Worm (Caenorhabditis elegans): ENCODE data around the gene C54E10.3.

Gene C54E10.3

DNA sequence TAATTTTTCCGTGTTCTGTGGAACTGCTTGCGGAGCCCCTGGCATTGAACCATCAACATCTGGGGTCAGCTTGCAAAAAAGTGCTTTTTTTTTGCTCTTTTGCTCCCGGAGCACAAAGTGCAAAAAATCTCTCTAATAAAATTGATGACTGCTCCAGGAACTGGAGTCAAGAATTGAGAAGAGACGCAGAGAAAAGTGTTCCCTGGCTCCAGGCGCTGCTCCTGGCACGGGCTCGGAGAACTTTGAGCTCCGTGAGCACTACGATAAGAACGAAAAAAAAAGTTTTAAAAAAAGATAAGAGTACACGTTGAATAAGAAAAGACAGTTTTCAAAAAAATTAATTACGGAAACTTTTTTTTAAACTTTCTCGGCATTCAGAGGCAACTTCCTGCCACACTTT, 28.1 kb upstream of the C54E10.3 start:
- TF ChIP-seq unc-130 (GFP tag; optimal IDR thresholded peaks at IDR 0.05) = no peak
- no peak for TF ChIP-seq ZK337.2 (GFP tag; IDR thresholded peaks at IDR 0.05)
- TF ChIP-seq lin-15B (tag; optimal IDR thresholded peaks at IDR 0.05) = no peak
- TF ChIP-seq php-3 (GFP tag; IDR thresholded peaks at IDR 0.05) = peak; percentile 40; the same call in 1 of the 2 replicates
- no peak for TF ChIP-seq mxl-3 (GFP tag; optimal IDR thresholded peaks at IDR 0.05)
- peak; percentile 25 for TF ChIP-seq mep-1 (tag; optimal IDR thresholded peaks at IDR 0.05)
- peak; percentile 58 for TF ChIP-seq pqm-1 (tag; optimal IDR thresholded peaks at IDR 0.05)
- no peak for TF ChIP-seq fkh-10 (GFP tag; optimal IDR thresholded peaks at IDR 0.05)
- TF ChIP-seq nhr-28 (tag; optimal IDR thresholded peaks at IDR 0.05) = peak; percentile 71
- no peak for TF ChIP-seq lim-7 (GFP tag; IDR thresholded peaks at IDR 0.05)
- TF ChIP-seq ceh-20 (GFP tag; IDR thresholded peaks at IDR 0.05) = 0 out of 2 replicates have a peak, but pooled peaks have one; percentile 20
- TF ChIP-seq nhr-11 (tag; optimal IDR thresholded peaks at IDR 0.05) = no peak
- no peak for TF ChIP-seq nhr-6 (tag; optimal IDR thresholded peaks at IDR 0.05)
- no peak for TF ChIP-seq ceh-44 (GFP tag; IDR thresholded peaks at IDR 0.05)
- peak; percentile 77 for TF ChIP-seq dve-1 (tag; optimal IDR thresholded peaks at IDR 0.05; ENCODE audit: insufficient read depth)
- no peak for TF ChIP-seq D1046.2 (GFP tag; IDR thresholded peaks at IDR 0.05)
- TF ChIP-seq ctbp-1 (GFP tag; IDR thresholded peaks at IDR 0.05) = no peak
- no peak for TF ChIP-seq vab-7 (GFP tag; IDR thresholded peaks at IDR 0.05)
- no peak for TF ChIP-seq madf-5 (GFP tag; IDR thresholded peaks at IDR 0.05)
- no peak for TF ChIP-seq pha-4 (GFP tag; IDR thresholded peaks at IDR 0.05)
- TF ChIP-seq pha-4 (tag; optimal IDR thresholded peaks at IDR 0.05) = no peak
- no peak for TF ChIP-seq lin-29 (GFP tag; IDR thresholded peaks at IDR 0.05)
- TF ChIP-seq dmd-6 (GFP tag; IDR thresholded peaks at IDR 0.05) = peak; percentile 87
- no peak for TF ChIP-seq Y105C5A.15 (GFP tag; IDR thresholded peaks at IDR 0.05)
- no peak for TF ChIP-seq dmd-9 (GFP tag; IDR thresholded peaks at IDR 0.05)
- peak; percentile 3 for TF ChIP-seq hlh-30 (tag; optimal IDR thresholded peaks at IDR 0.05; ENCODE audit: insufficient read depth)
- TF ChIP-seq sdz-12 (GFP tag; optimal IDR thresholded peaks at IDR 0.05) = no peak
- TF ChIP-seq ZK546.5 (tag; optimal IDR thresholded peaks at IDR 0.05) = no peak
- no peak for TF ChIP-seq ztf-7 (tag; optimal IDR thresholded peaks at IDR 0.05)
- TF ChIP-seq daf-16 (GFP tag; optimal IDR thresholded peaks at IDR 0.05) = peak in 1 of 2 experiments; percentile 8
- peak; percentile 57 for TF ChIP-seq daf-16 (tag; optimal IDR thresholded peaks at IDR 0.05)
- peak in 1 of 2 experiments; percentile 40 for TF ChIP-seq lsy-2 (tag; optimal IDR thresholded peaks at IDR 0.05)
- peak; percentile 2 for TF ChIP-seq nhr-77 (tag; optimal IDR thresholded peaks at IDR 0.05)
- no peak for TF ChIP-seq lin-1 (GFP tag; IDR thresholded peaks at IDR 0.05)
- no peak for TF ChIP-seq F44E2.7 (GFP tag; IDR thresholded peaks at IDR 0.05)
- TF ChIP-seq attf-4 (tag; optimal IDR thresholded peaks at IDR 0.05) = no peak
- peak; percentile 92 for TF ChIP-seq duxl-1 (tag; optimal IDR thresholded peaks at IDR 0.05; ENCODE audit: poor library complexity)
- TF ChIP-seq aha-1 (tag) = no peak
- no peak for TF ChIP-seq lin-38 (GFP tag; IDR thresholded peaks at IDR 0.05)
- TF ChIP-seq hlh-11 (tag; optimal IDR thresholded peaks at IDR 0.05) = peak; percentile 79
- TF ChIP-seq Y48G9A.11 (GFP tag; IDR thresholded peaks at IDR 0.05) = no peak
- peak; percentile 4 for TF ChIP-seq nhr-48 (tag; optimal IDR thresholded peaks at IDR 0.05)
- TF ChIP-seq set-16 (GFP tag; IDR thresholded peaks at IDR 0.05) = peak; percentile 39; the same call in 1 of the 2 replicates
- no peak for TF ChIP-seq Y5F2A.4 (GFP tag; optimal IDR thresholded peaks at IDR 0.05)

DNA sequence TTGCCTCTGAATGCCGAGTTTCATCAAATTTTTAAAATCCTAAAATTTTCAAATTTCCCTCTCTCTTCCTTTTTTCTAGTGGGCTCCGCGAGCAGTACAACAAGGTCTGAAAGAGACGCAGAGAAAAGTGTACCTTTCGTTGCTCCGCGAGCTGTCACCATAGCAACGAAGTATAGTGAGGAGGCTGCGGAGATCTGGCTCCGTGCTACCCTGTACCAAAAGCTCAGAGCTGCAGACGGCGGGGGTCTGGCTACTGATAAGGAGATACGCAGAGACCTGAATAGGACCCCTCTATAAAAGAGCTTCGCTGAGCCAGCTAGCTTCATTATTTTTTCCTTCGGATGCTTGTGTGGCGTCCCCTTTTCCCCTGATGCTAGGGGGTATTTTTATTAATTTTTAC, 27.3 kb upstream of the C54E10.3 start, which contains the start of gene Y17D7B.10:
TSS of gene Y17D7B.10 (plus strand) at position 243 of the 400 bp plus-strand sequence.
- no peak for TF ChIP-seq ZK546.5 (tag; optimal IDR thresholded peaks at IDR 0.05)
- TF ChIP-seq nhr-10 (tag; optimal IDR thresholded peaks at IDR 0.05) = no peak
- TF ChIP-seq set-16 (GFP tag; IDR thresholded peaks at IDR 0.05) = 0 out of 2 replicates have a peak, but pooled peaks have one; percentile 9
- TF ChIP-seq ceh-82 (tag; optimal IDR thresholded peaks at IDR 0.05) = no peak
- no peak for TF ChIP-seq skn-1 (tag; optimal IDR thresholded peaks at IDR 0.05)
- no peak for TF ChIP-seq T26A8.4 (GFP tag; IDR thresholded peaks at IDR 0.05)
- no peak for TF ChIP-seq lin-39 (tag; optimal IDR thresholded peaks at IDR 0.05)
- TF ChIP-seq lir-3 (tag; optimal IDR thresholded peaks at IDR 0.05) = no peak
- TF ChIP-seq dpl-1 (GFP tag; optimal IDR thresholded peaks at IDR 0.05) = no peak
